Fruit fly (Drosophila melanogaster) whole organism, wandering third instar larva: ENCODE results near the gene fz4.

Experiments
- Abd-B ChIP-seq: fragments of >200 bp; optimal IDR thresholded peaks from 2 replicates; lab custom pipeline; 2017; ENCODE audit warnings: missing biosample characterization, missing genetic modification characterization
- CG32264 ChIP-seq: fragments of 200-800 bp; sonication (Bioruptor generic); optimal IDR thresholded peaks from 2 replicates; lab custom pipeline; 2016; ENCODE audit warnings: missing biosample characterization, missing genetic modification characterization
- CG9705 ChIP-seq: fragments of 200-800 bp; sonication (Bioruptor generic); optimal IDR thresholded peaks from 2 replicates; lab custom pipeline; 2018; ENCODE audit warnings: missing biosample characterization, mild to moderate bottlenecking, missing genetic modification characterization
- CrebA ChIP-seq: fragments of 200-800 bp; sonication (Bioruptor generic); optimal IDR thresholded peaks from 2 replicates; lab custom pipeline; 2016; ENCODE audit warnings: missing biosample characterization, mild to moderate bottlenecking, missing genetic modification characterization, borderline replicate concordance
- Dfd ChIP-seq: fragments of >200 bp; optimal IDR thresholded peaks from 2 replicates; lab custom pipeline; 2017; ENCODE audit warnings: missing biosample characterization, missing genetic modification characterization
- Dif ChIP-seq: fragments of 200-275, 200-300 bp; sonication (Bioruptor generic); optimal IDR thresholded peaks from 2 replicates; lab custom pipeline; 2018; ENCODE audit warnings: missing biosample characterization, missing genetic modification characterization; ENCODE audit not compliant: partially characterized antibody
- GATAd ChIP-seq: sonication (Bioruptor generic); optimal IDR thresholded peaks from 2 replicates; lab custom pipeline; 2016; ENCODE audit warnings: missing biosample characterization, missing genetic modification characterization
- HLH106 ChIP-seq: fragments of 200-800 bp; optimal IDR thresholded peaks from 3 replicates; lab custom pipeline; 2019; ENCODE audit warnings: missing biosample characterization, mild to moderate bottlenecking, missing genetic modification characterization, moderate library complexity
- Hnf4 ChIP-seq: fragments of 200-800 bp; sonication (Bioruptor generic); optimal IDR thresholded peaks from 2 replicates; lab custom pipeline; 2016; ENCODE audit warnings: missing biosample characterization, mild to moderate bottlenecking, missing genetic modification characterization
- Hr78 ChIP-seq: fragments of >200 bp; optimal IDR thresholded peaks from 2 replicates; lab custom pipeline; 2017; ENCODE audit warnings: missing biosample characterization, missing genetic modification characterization
- Hr83 ChIP-seq: fragments of 200-300 bp; sonication (Bioruptor generic); optimal IDR thresholded peaks from 2 replicates; lab custom pipeline; 2016; ENCODE audit warnings: missing biosample characterization, mild to moderate bottlenecking, missing genetic modification characterization, moderate library complexity; ENCODE audit not compliant: poor library complexity, severe bottlenecking
- Jra ChIP-seq: sonication (Bioruptor generic); optimal IDR thresholded peaks from 2 replicates; lab custom pipeline; 2016; ENCODE audit warnings: missing biosample characterization, missing genetic modification characterization
- Mio ChIP-seq: sonication (Bioruptor generic); optimal IDR thresholded peaks from 2 replicates; lab custom pipeline; 2016; ENCODE audit warnings: missing biosample characterization, missing genetic modification characterization
- Myc ChIP-seq: fragments of >200 bp; optimal IDR thresholded peaks from 2 replicates; lab custom pipeline; 2017
- N ChIP-seq: fragments of >200 bp; optimal IDR thresholded peaks from 2 replicates; lab custom pipeline; 2018; ENCODE audit warnings: missing biosample characterization, missing external identifiers, missing genetic modification characterization
- OdsH ChIP-seq: fragments of 200-800 bp; sonication (Bioruptor generic); optimal IDR thresholded peaks from 2 replicates; lab custom pipeline; 2016; ENCODE audit warnings: missing biosample characterization, mild to moderate bottlenecking, missing genetic modification characterization
- Rel ChIP-seq, 2 experiments: fragments of 200-800 bp; sonication (Bioruptor generic) in 1 of 2; optimal IDR thresholded peaks; 2 replicates in 1 of 2; 3 replicates in 1 of 2; lab custom pipeline; 2016 to 2019; ENCODE audit warnings: mild to moderate bottlenecking in 2 of 2, missing biosample characterization in 2 of 2, missing genetic modification characterization in 2 of 2, moderate library complexity in 1 of 2
- Sp1 ChIP-seq: fragments of 200-800 bp; sonication (Bioruptor generic); optimal IDR thresholded peaks from 3 replicates; lab custom pipeline; 2019; ENCODE audit warnings: missing biosample characterization, mild to moderate bottlenecking, missing genetic modification characterization, moderate library complexity
- Vsx2 ChIP-seq: fragments of 200-300, 225-300 bp; sonication (Bioruptor generic); optimal IDR thresholded peaks from 2 replicates; lab custom pipeline; 2018; ENCODE audit warnings: missing biosample characterization, missing genetic modification characterization; ENCODE audit not compliant: partially characterized antibody
- br ChIP-seq: fragments of 200-800 bp; sonication (Bioruptor generic); optimal IDR thresholded peaks from 2 replicates; lab custom pipeline; 2016; ENCODE audit warnings: missing biosample characterization, missing genetic modification characterization
- brk ChIP-seq: fragments of 200-800 bp; sonication (Bioruptor generic); optimal IDR thresholded peaks from 2 replicates; lab custom pipeline; 2016; ENCODE audit warnings: missing biosample characterization, mild to moderate bottlenecking, missing genetic modification characterization
- dl ChIP-seq, 2 experiments: fragments of 175-275, 200-275 bp in 1 of 2; fragments of 200-275 bp in 1 of 2; sonication (Bioruptor generic); optimal IDR thresholded peaks; lab custom pipeline; 2018; ENCODE audit warnings: mild to moderate bottlenecking in 2 of 2, missing biosample characterization in 2 of 2, missing genetic modification characterization in 2 of 2, moderate library complexity in 2 of 2; ENCODE audit not compliant: partially characterized antibody in 2 of 2, insufficient read depth in 1 of 2
- dmrt93B ChIP-seq: fragments of 200-800 bp; sonication (Bioruptor generic); optimal IDR thresholded peaks from 2 replicates; lab custom pipeline; 2018; ENCODE audit warnings: missing biosample characterization, mild to moderate bottlenecking, missing genetic modification characterization
- dsf ChIP-seq: sonication (Bioruptor generic); optimal IDR thresholded peaks from 2 replicates; lab custom pipeline; 2016; ENCODE audit warnings: missing biosample characterization, missing genetic modification characterization, borderline replicate concordance
- ey ChIP-seq: fragments of 200-800 bp; sonication (Bioruptor generic); optimal IDR thresholded peaks from 2 replicates; lab custom pipeline; 2016; ENCODE audit warnings: missing biosample characterization, missing genetic modification characterization
- foxo ChIP-seq, 2 experiments: fragments of 200-800 bp; sonication (Bioruptor generic); optimal IDR thresholded peaks; 2 replicates in 1 of 2; 3 replicates in 1 of 2; lab custom pipeline; 2016 to 2017; ENCODE audit warnings: missing biosample characterization in 2 of 2, missing genetic modification characterization in 2 of 2
- fru ChIP-seq: fragments of 200-800 bp; sonication (Bioruptor generic); optimal IDR thresholded peaks from 3 replicates; lab custom pipeline; 2016; ENCODE audit warnings: missing biosample characterization, mild to moderate bottlenecking, missing genetic modification characterization
- h ChIP-seq: fragments of 200-800 bp; sonication (Bioruptor generic); optimal IDR thresholded peaks from 3 replicates; lab custom pipeline; 2016; ENCODE audit warnings: missing biosample characterization, mild to moderate bottlenecking, missing genetic modification characterization
- jim ChIP-seq: fragments of 175-275, 200-325 bp; sonication (Bioruptor generic); optimal IDR thresholded peaks from 2 replicates; lab custom pipeline; 2016; ENCODE audit warnings: missing biosample characterization, mild to moderate bottlenecking, missing genetic modification characterization
- lola ChIP-seq: fragments of >200 bp; optimal IDR thresholded peaks from 2 replicates; lab custom pipeline; 2017; ENCODE audit warnings: missing biosample characterization, missing genetic modification characterization
- pan ChIP-seq: fragments of >200 bp; optimal IDR thresholded peaks from 2 replicates; lab custom pipeline; 2017
- psq ChIP-seq: fragments of 200-800 bp; sonication (Bioruptor generic); optimal IDR thresholded peaks from 3 replicates; lab custom pipeline; 2017; ENCODE audit warnings: missing biosample characterization, mild to moderate bottlenecking, missing genetic modification characterization, moderate library complexity
- rgr ChIP-seq: fragments of 200-800 bp; sonication (Bioruptor generic); optimal IDR thresholded peaks from 3 replicates; lab custom pipeline; 2016; ENCODE audit warnings: missing biosample characterization, mild to moderate bottlenecking, missing genetic modification characterization
- sage ChIP-seq: fragments of 200-800 bp; sonication (Bioruptor generic); optimal IDR thresholded peaks from 2 replicates; lab custom pipeline; 2016; ENCODE audit warnings: missing biosample characterization, mild to moderate bottlenecking, missing genetic modification characterization
- sv ChIP-seq: fragments of 200-800 bp; sonication (Bioruptor generic); optimal IDR thresholded peaks from 3 replicates; lab custom pipeline; 2016; ENCODE audit warnings: missing biosample characterization, missing genetic modification characterization
- tai ChIP-seq: sonication (Bioruptor generic); optimal IDR thresholded peaks from 2 replicates; lab custom pipeline; 2016; ENCODE audit warnings: missing biosample characterization, missing genetic modification characterization
- usp ChIP-seq: fragments of >200 bp; optimal IDR thresholded peaks from 2 replicates; lab custom pipeline; 2017; ENCODE audit warnings: missing biosample characterization, missing genetic modification characterization
- woc ChIP-seq: sonication (Bioruptor generic); optimal IDR thresholded peaks from 2 replicates; lab custom pipeline; 2016; ENCODE audit warnings: missing biosample characterization, mild to moderate bottlenecking, missing genetic modification characterization

fz4 gene

dm6 chrX:7095912-7096494 lies 14.1 kb downstream of the fz4 start:
- TF ChIP-seq Rel (GFP tag; optimal IDR thresholded peaks at IDR 0.05; lab: Kevin White, UChicago): no peak
- TF ChIP-seq Rel (tag; optimal IDR thresholded peaks at IDR 0.05; lab: Kevin White, UChicago): no peak
- no peak for TF ChIP-seq dsf (GFP tag; lab: Kevin White, UChicago)
- TF ChIP-seq Jra (GFP tag; lab: Kevin White, UChicago): no peak
- TF ChIP-seq, all 38 proteins: peak for 0

DNA sequence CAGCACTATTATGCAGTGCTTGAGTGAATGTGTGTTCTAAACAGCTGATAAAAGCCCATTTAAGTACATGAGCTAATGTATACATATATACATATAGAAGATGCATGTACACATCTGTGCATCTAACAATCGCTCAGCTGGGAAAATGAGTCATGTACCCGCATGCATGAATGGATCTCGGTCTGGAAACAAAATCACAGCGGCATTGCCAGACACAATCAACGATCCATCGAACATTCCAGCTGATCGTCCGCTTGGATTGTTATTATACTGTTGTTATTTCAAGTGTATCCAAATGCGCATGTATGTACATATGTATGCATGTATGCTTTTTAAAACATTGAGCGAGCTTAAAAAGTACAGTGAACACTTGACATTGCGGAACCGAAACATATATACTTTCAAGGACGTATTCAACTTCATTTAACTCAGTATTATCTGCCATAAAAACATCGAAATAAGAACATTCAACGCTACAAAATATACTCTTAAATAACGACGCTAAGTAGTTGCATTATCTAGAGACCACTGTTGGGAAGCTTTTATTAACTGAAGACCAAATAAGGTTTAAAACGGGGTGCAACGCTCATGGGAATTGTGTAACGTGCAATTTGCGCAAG lies 14.7 kb downstream of the fz4 start:
- TF ChIP-seq jim: no peak
- no peak for TF ChIP-seq N (GFP tag; lab: Kevin White, UChicago)
- no peak for TF ChIP-seq Dfd (GFP tag; lab: Kevin White, UChicago)
- peak; percentile 90 for TF ChIP-seq HLH106
- TF ChIP-seq tai (GFP tag; lab: Kevin White, UChicago): peak; percentile 82
- TF ChIP-seq usp (GFP tag; lab: Kevin White, UChicago): no peak
- peak; percentile 27 for TF ChIP-seq dsf (GFP tag; lab: Kevin White, UChicago)
- peak; percentile 44 for TF ChIP-seq brk (GFP tag; lab: Kevin White, UChicago)
- TF ChIP-seq dmrt93B (GFP tag; lab: Kevin White, UChicago): peak; percentile 65
- peak; percentile 63 for TF ChIP-seq Jra (GFP tag; lab: Kevin White, UChicago)
- TF ChIP-seq sage (GFP tag; lab: Kevin White, UChicago): peak; percentile 75
- peak; percentile 76 for TF ChIP-seq rgr (GFP tag; lab: Kevin White, UChicago)
- TF ChIP-seq CG9705 (GFP tag; lab: Kevin White, UChicago): peak; percentile 87
- TF ChIP-seq h (GFP tag; lab: Kevin White, UChicago): peak; percentile 86
- peak; percentile 82 for TF ChIP-seq br (GFP tag; lab: Kevin White, UChicago)
- TF ChIP-seq Hr78 (GFP tag; lab: Kevin White, UChicago): no peak
- TF ChIP-seq pan: no peak
- TF ChIP-seq foxo (GFP tag; optimal IDR thresholded peaks at IDR 0.05; lab: Kevin White, UChicago): peak in 1 of 2 experiments; percentile 89
- TF ChIP-seq OdsH (GFP tag; lab: Kevin White, UChicago): peak; percentile 81
- TF ChIP-seq CG32264 (GFP tag; lab: Kevin White, UChicago): peak; percentile 67
- TF ChIP-seq Hr83 (GFP tag; lab: Kevin White, UChicago): peak; percentile 18
- no peak for TF ChIP-seq Dif (GFP tag; lab: Kevin White, UChicago)
- peak; percentile 68 for TF ChIP-seq woc (GFP tag; lab: Kevin White, UChicago)
- no peak for TF ChIP-seq GATAd (GFP tag; lab: Kevin White, UChicago)
- TF ChIP-seq ey (GFP tag; lab: Kevin White, UChicago): peak; percentile 82
- peak; percentile 78 for TF ChIP-seq Hnf4 (GFP tag; lab: Kevin White, UChicago)
- TF ChIP-seq dl (GFP tag; optimal IDR thresholded peaks at IDR 0.05; lab: Kevin White, UChicago; ENCODE audit: insufficient read depth in 1 of 2, partially characterized antibody in 2 of 2): no peak
- no peak for TF ChIP-seq Abd-B (GFP tag; lab: Kevin White, UChicago)
- peak; percentile 84 for TF ChIP-seq fru (GFP tag; lab: Kevin White, UChicago)
- peak; percentile 55 for TF ChIP-seq sv (GFP tag; lab: Kevin White, UChicago)
- peak; percentile 67 for TF ChIP-seq psq (GFP tag; lab: Kevin White, UChicago)
- no peak for TF ChIP-seq CrebA (GFP tag; lab: Kevin White, UChicago)
- TF ChIP-seq Rel (GFP tag; optimal IDR thresholded peaks at IDR 0.05; lab: Kevin White, UChicago): peak; percentile 11
- TF ChIP-seq Rel (tag; optimal IDR thresholded peaks at IDR 0.05; lab: Kevin White, UChicago): peak; percentile 75
- TF ChIP-seq lola (GFP tag; lab: Kevin White, UChicago): no peak
- no peak for TF ChIP-seq Mio (GFP tag; lab: Kevin White, UChicago)
- no peak for TF ChIP-seq Myc (lab: Kevin White, UChicago)
- TF ChIP-seq Vsx2 (GFP tag; lab: Kevin White, UChicago): no peak
- TF ChIP-seq Sp1 (GFP tag; lab: Kevin White, UChicago): peak; percentile 89
